Worm (Caenorhabditis elegans): Measurements from ENCODE around the gene T02E9.5.

The T02E9.5 gene

DNA sequence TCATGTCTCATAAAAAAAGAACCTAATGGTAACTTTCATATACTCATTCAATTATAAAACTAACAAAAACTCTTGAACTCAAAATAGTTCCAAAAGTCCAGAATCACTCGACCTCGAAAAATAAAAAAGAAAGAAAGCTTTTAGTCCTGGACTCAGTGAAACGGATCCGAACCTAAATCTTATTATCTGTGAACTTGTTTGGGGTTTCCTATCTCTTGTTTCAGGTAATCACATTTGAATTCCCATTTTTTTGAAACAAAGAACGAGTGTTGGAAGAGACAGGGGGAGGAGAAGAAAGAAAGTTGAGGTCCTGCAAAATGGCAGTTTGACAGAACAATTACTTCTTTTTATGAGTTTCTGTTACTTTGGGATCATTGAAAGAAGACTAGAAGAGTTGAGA lies 12.2 kb downstream of the T02E9.5 start:
- TF ChIP-seq unc-42 (tag; optimal IDR thresholded peaks at IDR 0.05) = peak; percentile 61
- TF ChIP-seq ceh-2 (tag; optimal IDR thresholded peaks at IDR 0.05) = no peak

- TF ChIP-seq pat-9 (tag; optimal IDR thresholded peaks at IDR 0.05) = no peak
- TF ChIP-seq lin-11 (tag; optimal IDR thresholded peaks at IDR 0.05) = no peak
- TF ChIP-seq hlh-13 (GFP tag; optimal IDR thresholded peaks at IDR 0.05) = no peak
- no peak for TF ChIP-seq nhr-11 (tag; optimal IDR thresholded peaks at IDR 0.05)
- no peak for TF ChIP-seq odd-2 (tag; optimal IDR thresholded peaks at IDR 0.05)
- TF ChIP-seq madf-2 (tag; optimal IDR thresholded peaks at IDR 0.05) = no peak
- no peak for TF ChIP-seq ceh-24 (tag; optimal IDR thresholded peaks at IDR 0.05)
- TF ChIP-seq lim-6 (tag; optimal IDR thresholded peaks at IDR 0.05) = no peak
- TF ChIP-seq fkh-10 (GFP tag; optimal IDR thresholded peaks at IDR 0.05) = no peak
- TF ChIP-seq sdc-2 (tag; optimal IDR thresholded peaks at IDR 0.05) = no peak
- no peak for TF ChIP-seq dmd-4 (tag; optimal IDR thresholded peaks at IDR 0.05; ENCODE audit: borderline replicate concordance)
Observed at ce11 chrV:11363575-11363974, 21.5 kb downstream of the T02E9.5 start.

- TF ChIP-seq ahr-1 (tag; optimal IDR thresholded peaks at IDR 0.05) (no peak), mec-3 (tag; optimal IDR thresholded peaks at IDR 0.05; ENCODE audit: borderline replicate concordance) (no peak)
Observed at ce11 chrV:11366129-11366528, 24.1 kb downstream of the T02E9.5 start, which contains the start of gene dop-5. dop-5 (minus strand) TSS chrV:11366229.

DNA sequence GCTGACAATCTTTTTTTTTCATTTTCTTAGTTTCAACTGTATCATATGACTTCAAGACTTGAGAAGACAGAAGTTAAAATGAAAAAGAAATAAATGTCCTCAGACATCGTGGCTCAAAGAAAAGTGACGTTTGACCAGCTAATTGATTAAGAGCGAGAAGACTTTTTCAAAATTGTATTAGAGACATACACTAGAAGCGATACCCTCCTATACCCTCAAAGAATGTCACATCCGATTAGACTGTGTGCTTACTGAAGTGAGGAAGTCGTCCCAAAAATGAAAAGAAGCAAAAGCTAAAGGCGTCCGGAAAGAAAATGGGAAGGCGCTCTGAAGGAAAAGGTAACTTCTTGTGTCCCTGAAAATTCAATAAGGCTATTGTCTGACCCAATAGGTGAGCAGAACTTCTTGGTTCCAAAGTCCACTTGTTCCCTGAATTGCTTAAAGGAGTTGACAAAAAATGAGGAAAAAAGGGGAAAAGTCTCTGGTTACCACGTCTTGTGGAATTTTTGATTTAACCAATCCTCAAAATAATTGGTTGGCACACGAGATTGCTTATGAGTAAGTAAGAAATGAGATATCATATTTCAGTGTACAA lies 30.3 kb downstream of the T02E9.5 start:
- peak; percentile 52 for TF ChIP-seq unc-42 (tag; optimal IDR thresholded peaks at IDR 0.05)
- TF ChIP-seq unc-55 (GFP tag; optimal IDR thresholded peaks at IDR 0.05) = no peak

- TF ChIP-seq nhr-232 (tag; optimal IDR thresholded peaks at IDR 0.05) (no peak), T23F11.4 (GFP tag; optimal IDR thresholded peaks at IDR 0.05) (no peak), unc-86 (tag; optimal IDR thresholded peaks at IDR 0.05) (no peak), pros-1 (tag; optimal IDR thresholded peaks at IDR 0.05) (no peak), tbx-7 (tag; optimal IDR thresholded peaks at IDR 0.05) (no peak), ceh-2 (tag; optimal IDR thresholded peaks at IDR 0.05) (no peak), sox-2 (GFP tag; IDR thresholded peaks at IDR 0.05) (no peak), ref-2 (tag; optimal IDR thresholded peaks at IDR 0.05) (no peak), eyg-1 (tag; optimal IDR thresholded peaks at IDR 0.05) (no peak), nhr-11 (tag; optimal IDR thresholded peaks at IDR 0.05) (no peak), lim-6 (tag; optimal IDR thresholded peaks at IDR 0.05) (no peak)
Observed at ce11 chrV:11373918-11374317, 31.9 kb downstream of the T02E9.5 start.

- TF ChIP-seq fax-1 (tag; optimal IDR thresholded peaks at IDR 0.05) (no peak), ama-1 (optimal IDR thresholded peaks at IDR 0.05) (no peak), ets-4 (tag; optimal IDR thresholded peaks at IDR 0.05) (no peak), dmd-4 (tag; optimal IDR thresholded peaks at IDR 0.05; ENCODE audit: borderline replicate concordance) (no peak), ceh-14 (tag; optimal IDR thresholded peaks at IDR 0.05) (peak; percentile 84), eyg-1 (tag; optimal IDR thresholded peaks at IDR 0.05) (no peak), nhr-232 (tag; optimal IDR thresholded peaks at IDR 0.05) (no peak), ceh-9 (tag; optimal IDR thresholded peaks at IDR 0.05) (no peak), ttx-3 (tag; optimal IDR thresholded peaks at IDR 0.05) (no peak), pqm-1 (tag; optimal IDR thresholded peaks at IDR 0.05) (no peak), fkh-10 (GFP tag; optimal IDR thresholded peaks at IDR 0.05) (no peak), lin-11 (tag; optimal IDR thresholded peaks at IDR 0.05) (no peak), ceh-6 (GFP tag; optimal IDR thresholded peaks at IDR 0.05) (no peak), che-1 (tag; optimal IDR thresholded peaks at IDR 0.05) (no peak), unc-42 (tag; optimal IDR thresholded peaks at IDR 0.05) (peak; percentile 48), hlh-15 (tag; optimal IDR thresholded peaks at IDR 0.05) (no peak), elt-4 (tag; optimal IDR thresholded peaks at IDR 0.05) (no peak), F13H6.1 (tag; optimal IDR thresholded peaks at IDR 0.05) (peak; percentile 39), sox-2 (GFP tag; IDR thresholded peaks at IDR 0.05) (no peak), pha-4 (tag; optimal IDR thresholded peaks at IDR 0.05) (no peak), hlh-6 (tag; optimal IDR thresholded peaks at IDR 0.05) (peak; percentile 29), T23F11.4 (GFP tag; optimal IDR thresholded peaks at IDR 0.05) (no peak), tbx-2 (tag; optimal IDR thresholded peaks at IDR 0.05) (peak; percentile 75), ceh-48 (tag; optimal IDR thresholded peaks at IDR 0.05) (peak; percentile 86), ceh-31 (tag; optimal IDR thresholded peaks at IDR 0.05) (peak; percentile 85), pat-9 (tag; optimal IDR thresholded peaks at IDR 0.05) (no peak), ceh-19 (GFP tag; optimal IDR thresholded peaks at IDR 0.05) (no peak)
Observed at ce11 chrV:11375150-11375792, 33.2 kb downstream of the T02E9.5 start, which contains the start of gene cnb-1. cnb-1 (plus strand) TSS chrV:11375742.

Measured in whole organism, late embryonic.